Worm (Caenorhabditis elegans): Measurements from ENCODE around the gene C18H7.4.

ce11 chrIV:627237-627636 lies 34.1 kb downstream of the C18H7.4 start, which contains the start of gene nhr-76:
- TF ChIP-seq snpc-1.3 (tag; optimal IDR thresholded peaks at IDR 0.05; ENCODE audit: insufficient read depth) (no peak), ZK185.1 (tag; optimal IDR thresholded peaks at IDR 0.05; ENCODE audit: poor library complexity, severe bottlenecking) (no peak), aptf-3 (GFP tag; IDR thresholded peaks at IDR 0.05) (no peak), ama-1 (optimal IDR thresholded peaks at IDR 0.05) (no peak), ama-1 (GFP tag; optimal IDR thresholded peaks at IDR 0.05) (no peak)
